Worm (Caenorhabditis elegans) whole organism, young adult: Measurements from ENCODE around the gene rfip-2.

Experiments
- B0035.1 ChIP-seq: sonication (generic microtip); optimal IDR thresholded peaks from 2 replicates; lab custom pipeline; 2016; ENCODE audit warnings: missing genetic modification characterization, mild to moderate bottlenecking, missing compliant biosample characterization, missing genotype, missing genetic modification reagents
- C06A6.2 ChIP-seq: fragments of 200-800 bp; sonication (Bioruptor generic); conservative IDR thresholded peaks from 2 replicates; pipeline ENCODE4 v1.3.6; 2022; ENCODE audit warnings: missing genetic modification characterization, missing compliant biosample characterization
- dpl-1 ChIP-seq: fragments of 150-350 bp; optimal IDR thresholded peaks from 2 replicates; lab custom pipeline; 2014; ENCODE audit warnings: missing biosample characterization, missing genetic modification reagents, missing genetic modification characterization
- egl-18 ChIP-seq: fragments of 200-800 bp; sonication (Bioruptor generic); IDR thresholded peaks from 2 replicates; pipeline ENCODE4 v1.3.6; 2022; ENCODE audit warnings: missing genetic modification reagents, missing genetic modification characterization, missing compliant biosample characterization
- egl-44 ChIP-seq: fragments of 200-800 bp; sonication (Bioruptor generic); IDR thresholded peaks from 2 replicates; pipeline ENCODE4 v1.3.6; 2022; ENCODE audit warnings: missing genetic modification reagents, missing genetic modification characterization, missing compliant biosample characterization
- let-526 ChIP-seq: fragments of 200-800 bp; sonication (Bioruptor generic); IDR thresholded peaks from 2 replicates; pipeline ENCODE4 v1.3.6; 2022; ENCODE audit warnings: missing genetic modification reagents, missing genetic modification characterization, missing compliant biosample characterization
- nhr-90 ChIP-seq: sonication (generic microtip); optimal IDR thresholded peaks from 2 replicates; lab custom pipeline; 2016; ENCODE audit warnings: missing genotype, mild to moderate bottlenecking, missing genetic modification characterization, missing compliant biosample characterization
- snpc-4 ChIP-seq, 5 experiments: fragments of 150-350 bp in 1 of 5; sonication (generic microtip) in 4 of 5; optimal IDR thresholded peaks; 2 replicates each; lab custom pipeline; 2014 to 2018; ENCODE audit warnings: missing genetic modification characterization in 5 of 5, missing biosample characterization in 3 of 5, antibody characterized with exemption in 2 of 5, mild to moderate bottlenecking in 2 of 5, missing compliant biosample characterization in 2 of 5, missing genotype in 2 of 5, moderate library complexity in 2 of 5, missing genetic modification reagents in 1 of 5
- ztf-3 ChIP-seq: fragments of 200-800 bp; sonication (Bioruptor generic); optimal IDR thresholded peaks from 2 replicates; lab custom pipeline; 2018; ENCODE audit warnings: mild to moderate bottlenecking, missing genetic modification characterization, missing compliant biosample characterization

DNA sequence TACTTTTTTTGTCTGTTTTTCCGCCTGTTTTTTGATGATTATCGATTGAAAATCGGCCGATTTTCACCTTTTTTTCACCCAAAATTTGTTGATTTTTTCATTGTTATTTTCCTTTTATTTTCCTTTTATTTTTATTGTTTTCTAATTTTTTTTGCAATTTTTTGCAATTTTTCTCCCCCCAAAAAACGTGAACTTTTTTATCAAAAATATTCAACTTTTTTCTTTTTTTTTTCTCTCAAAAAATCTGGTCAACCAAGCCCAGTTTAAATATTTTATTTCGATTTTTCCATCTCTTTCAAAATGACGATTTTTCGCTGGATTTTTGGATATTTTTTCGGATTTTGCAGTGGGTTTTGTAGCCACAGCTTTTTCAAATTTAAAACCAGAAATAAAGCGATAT is at the start of gene rfip-2:
- TF ChIP-seq dpl-1 (no peak), let-526 (no peak), B0035.1 (tag; lab: Kevin White, UChicago) (no peak), C06A6.2 (GFP tag; lab: Robert Waterston, UW) (no peak), egl-44 (no peak), nhr-90 (tag; lab: Kevin White, UChicago) (no peak), ztf-3 (GFP tag; lab: Kevin White, UChicago) (no peak), egl-18 (GFP tag; lab: Robert Waterston, UW) (no peak), snpc-4 (GFP tag; optimal IDR thresholded peaks at IDR 0.05; lab: Kevin White, UChicago) (no peak), snpc-4 (tag; optimal IDR thresholded peaks at IDR 0.05; lab: Kevin White, UChicago) (no peak)
